Worm (Caenorhabditis elegans) whole organism, mixed stage, embryonic: ENCODE measurements around the gene ZK1248.17.

Experiments
- pha-4 ChIP-seq: fragments of 150-350 bp; optimal IDR thresholded peaks from 2 replicates; lab custom pipeline; 2018; ENCODE audit warnings: missing biosample characterization, missing genetic modification reagents, missing genetic modification characterization
- zip-8 ChIP-seq: fragments of 150-350 bp; optimal IDR thresholded peaks from 2 replicates; lab custom pipeline; 2014; ENCODE audit warnings: missing biosample characterization, missing genetic modification characterization

DNA sequence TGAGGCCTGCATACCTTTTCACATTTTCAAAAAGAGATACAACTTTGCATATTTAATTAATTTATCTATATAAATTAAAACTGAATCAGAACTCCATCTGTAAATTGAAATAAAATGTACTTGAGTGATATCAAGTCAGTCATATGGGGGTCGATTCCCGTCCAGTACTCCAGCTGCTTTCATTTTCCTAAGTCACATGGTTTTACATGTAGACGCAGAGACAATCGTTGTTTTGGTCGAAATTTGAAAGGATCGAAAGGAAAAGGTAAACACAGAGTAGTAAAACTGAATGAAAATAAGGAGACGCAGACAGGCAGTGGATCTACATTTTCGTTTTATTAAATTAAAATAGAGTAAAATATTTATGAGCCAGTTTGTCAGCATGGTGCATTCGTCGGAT is 28.8 kb upstream of the ZK1248.17 start:
- TF ChIP-seq zip-8 (tag; lab: Kevin White, UChicago) (no peak), pha-4 (tag; lab: Kevin White, UChicago) (no peak)
